Worm (Caenorhabditis elegans) whole organism, L1 larva: ENCODE data around the gene T12G3.6.

Experiments used
- ceh-8 ChIP-seq: fragments of 200-800 bp; sonication (Bioruptor generic); optimal IDR thresholded peaks from 2 replicates; lab custom pipeline; 2018; ENCODE audit warnings: mild to moderate bottlenecking, missing genetic modification characterization, moderate library complexity, missing compliant biosample characterization
- egl-13 ChIP-seq: sonication (generic microtip); optimal IDR thresholded peaks from 2 replicates; lab custom pipeline; 2016; ENCODE audit warnings: missing genotype, missing genetic modification reagents, missing genetic modification characterization, missing compliant biosample characterization
- egl-27 ChIP-seq, 2 experiments: fragments of 150-350 bp in 1 of 2; sonication (generic microtip); optimal IDR thresholded peaks; 3 replicates each; lab custom pipeline; 2017 to 2018; ENCODE audit warnings: missing biosample characterization in 2 of 2, missing genetic modification characterization in 2 of 2, missing genetic modification reagents in 2 of 2
- mab-9 ChIP-seq: fragments of 200-800 bp; sonication (Bioruptor generic); IDR thresholded peaks from 2 replicates; pipeline ENCODE4 v1.3.6; 2022; ENCODE audit warnings: missing genetic modification reagents, missing genetic modification characterization, missing compliant biosample characterization
- nhr-11 ChIP-seq: fragments of 150-350 bp; optimal IDR thresholded peaks from 2 replicates; lab custom pipeline; 2014; ENCODE audit warnings: missing biosample characterization, missing genetic modification characterization
- nhr-237 ChIP-seq: fragments of 150-350 bp; optimal IDR thresholded peaks from 2 replicates; lab custom pipeline; 2014; ENCODE audit warnings: missing biosample characterization, missing genetic modification characterization
- nhr-28 ChIP-seq: fragments of 150-350 bp; optimal IDR thresholded peaks from 2 replicates; lab custom pipeline; 2014; ENCODE audit warnings: missing biosample characterization, missing genetic modification characterization
- unc-62 ChIP-seq: fragments of 150-350 bp; optimal IDR thresholded peaks from 2 replicates; lab custom pipeline; 2014; ENCODE audit warnings: missing biosample characterization, missing genetic modification reagents, missing genetic modification characterization

- no peak for TF ChIP-seq nhr-28 (tag; lab: Kevin White, UChicago)
- no peak for TF ChIP-seq egl-27 (tag; optimal IDR thresholded peaks at IDR 0.05; lab: Kevin White, UChicago)
- TF ChIP-seq mab-9: no peak
- TF ChIP-seq egl-13: no peak
- no peak for TF ChIP-seq ceh-8 (GFP tag; lab: Kevin White, UChicago)
- no peak for TF ChIP-seq nhr-237
- TF ChIP-seq nhr-11 (tag; lab: Kevin White, UChicago): no peak
- TF ChIP-seq unc-62 (GFP tag; lab: Kevin White, UChicago): no peak
Observed at ce11 chrIV:12075497-12075896, 44.4 kb upstream of the T12G3.6 start, which contains the start of gene K08E4.7.
